Worm (Caenorhabditis elegans) whole organism, L2 larva: ENCODE measurements around the gene ZK402.1.
"Not testable (repeated sequence)": the region's sequence is repeated elsewhere in the genome, so short reads cannot be mapped to it uniquely, and the experiment has no call there.

Experiments
- C34F6.9 ChIP-seq: fragments of 150-350 bp; optimal IDR thresholded peaks from 2 replicates; lab custom pipeline; 2014; ENCODE audit warnings: missing biosample characterization, missing genetic modification characterization
- F13H6.1 ChIP-seq: sonication (generic microtip); optimal IDR thresholded peaks from 2 replicates; lab custom pipeline; 2016; ENCODE audit warnings: missing genetic modification characterization, missing compliant biosample characterization
- R02D3.7 ChIP-seq: fragments of 150-350 bp; optimal IDR thresholded peaks from 2 replicates; lab custom pipeline; 2014; ENCODE audit warnings: missing biosample characterization, missing genetic modification characterization
- Y55F3AM.14 ChIP-seq: fragments of 200-800 bp; sonication (Bioruptor generic); optimal IDR thresholded peaks from 2 replicates; lab custom pipeline; 2018; ENCODE audit warnings: mild to moderate bottlenecking, missing genetic modification characterization, missing compliant biosample characterization
- alr-1 ChIP-seq: fragments of 150-350 bp; optimal IDR thresholded peaks from 2 replicates; lab custom pipeline; 2014; ENCODE audit warnings: missing biosample characterization, missing genetic modification characterization
- aly-2 ChIP-seq: fragments of 150-350 bp; optimal IDR thresholded peaks from 2 replicates; lab custom pipeline; 2014; ENCODE audit warnings: missing biosample characterization, missing genetic modification characterization
- ama-1 ChIP-seq: fragments of 150-350 bp; optimal IDR thresholded peaks from 2 replicates; lab custom pipeline; 2018; ENCODE audit warnings: inconsistent platforms
- crh-2 ChIP-seq: sonication (generic microtip); optimal IDR thresholded peaks from 2 replicates; lab custom pipeline; 2017; ENCODE audit warnings: missing biosample characterization, missing genetic modification characterization
- egl-27 ChIP-seq: sonication (generic microtip); optimal IDR thresholded peaks from 3 replicates; lab custom pipeline; 2017; ENCODE audit warnings: missing biosample characterization, missing genetic modification reagents, missing genetic modification characterization
- elt-1 ChIP-seq: fragments of 150-350 bp; optimal IDR thresholded peaks from 2 replicates; lab custom pipeline; 2014; ENCODE audit warnings: missing biosample characterization, missing genetic modification characterization
- fos-1 ChIP-seq: fragments of 150-350 bp; optimal IDR thresholded peaks from 2 replicates; lab custom pipeline; 2014; ENCODE audit warnings: missing biosample characterization, missing genetic modification characterization
- gmeb-1 ChIP-seq: fragments of 150-350 bp; optimal IDR thresholded peaks from 2 replicates; lab custom pipeline; 2014; ENCODE audit warnings: missing biosample characterization, missing genetic modification characterization
- lin-11 ChIP-seq: fragments of 150-350 bp; sonication (generic microtip); optimal IDR thresholded peaks from 2 replicates; lab custom pipeline; 2014; ENCODE audit warnings: missing biosample characterization, missing genetic modification characterization, inconsistent platforms, mixed read lengths
- lin-39 ChIP-seq: fragments of 150-350 bp; optimal IDR thresholded peaks from 2 replicates; lab custom pipeline; 2014; ENCODE audit warnings: missing biosample characterization, missing genetic modification reagents, missing genetic modification characterization
- lsy-2 ChIP-seq, 2 experiments: fragments of 150-350 bp in 1 of 2; sonication (generic microtip) in 1 of 2; optimal IDR thresholded peaks; 2 replicates each; lab custom pipeline; 2014 to 2017; ENCODE audit warnings: missing biosample characterization in 2 of 2, missing genetic modification characterization in 2 of 2
- mab-5 ChIP-seq: fragments of 150-350 bp; optimal IDR thresholded peaks from 2 replicates; lab custom pipeline; 2014; ENCODE audit warnings: missing biosample characterization, missing genetic modification characterization
- mbf-1 ChIP-seq: sonication (generic microtip); optimal IDR thresholded peaks from 2 replicates; lab custom pipeline; 2017; ENCODE audit warnings: missing biosample characterization, missing genetic modification characterization
- mdl-1 ChIP-seq, 2 experiments: fragments of 150-350 bp in 1 of 2; sonication (generic microtip) in 1 of 2; optimal IDR thresholded peaks; 2 replicates each; lab custom pipeline; 2017; ENCODE audit warnings: missing biosample characterization in 2 of 2, missing genetic modification characterization in 2 of 2
- nhr-10 ChIP-seq: sonication (generic microtip); optimal IDR thresholded peaks from 2 replicates; lab custom pipeline; 2017; ENCODE audit warnings: missing biosample characterization, missing genetic modification characterization
- nhr-11 ChIP-seq: fragments of 150-350 bp; optimal IDR thresholded peaks from 2 replicates; lab custom pipeline; 2014; ENCODE audit warnings: missing biosample characterization, missing genetic modification characterization
- nhr-12 ChIP-seq: fragments of 150-350 bp; optimal IDR thresholded peaks from 2 replicates; lab custom pipeline; 2014; ENCODE audit warnings: missing biosample characterization, missing genetic modification characterization
- nhr-129 ChIP-seq: fragments of 150-350 bp; optimal IDR thresholded peaks from 2 replicates; lab custom pipeline; 2014; ENCODE audit warnings: missing biosample characterization, missing genetic modification characterization
- nhr-21 ChIP-seq: fragments of 150-350 bp; optimal IDR thresholded peaks from 2 replicates; lab custom pipeline; 2014; ENCODE audit warnings: missing biosample characterization, missing genetic modification characterization
- nhr-23 ChIP-seq: fragments of 150-350 bp; optimal IDR thresholded peaks from 2 replicates; lab custom pipeline; 2014; ENCODE audit warnings: missing biosample characterization, missing genetic modification reagents, missing genetic modification characterization
- nhr-237 ChIP-seq: fragments of 150-350 bp; optimal IDR thresholded peaks from 2 replicates; lab custom pipeline; 2014; ENCODE audit warnings: missing biosample characterization, missing genetic modification characterization
- nhr-25 ChIP-seq: fragments of 150-350 bp; sonication (generic microtip); optimal IDR thresholded peaks from 3 replicates; lab custom pipeline; 2014; ENCODE audit warnings: missing biosample characterization, missing genetic modification characterization
- nhr-6 ChIP-seq: fragments of 150-350 bp; optimal IDR thresholded peaks from 2 replicates; lab custom pipeline; 2014; ENCODE audit warnings: missing biosample characterization, missing genetic modification characterization
- nhr-77 ChIP-seq: fragments of 150-350 bp; optimal IDR thresholded peaks from 2 replicates; lab custom pipeline; 2014; ENCODE audit warnings: missing biosample characterization, missing genetic modification characterization
- peb-1 ChIP-seq: fragments of 150-350 bp; optimal IDR thresholded peaks from 2 replicates; lab custom pipeline; 2014; ENCODE audit warnings: missing biosample characterization, missing genetic modification characterization
- sem-4 ChIP-seq: fragments of 150-350 bp; optimal IDR thresholded peaks from 2 replicates; lab custom pipeline; 2014; ENCODE audit warnings: missing biosample characterization, missing genetic modification reagents, missing genetic modification characterization
- sma-9 ChIP-seq, 2 experiments: fragments of 150-350 bp in 1 of 2; sonication (generic microtip) in 1 of 2; optimal IDR thresholded peaks; 2 replicates each; lab custom pipeline; 2014 to 2016; ENCODE audit warnings: missing genetic modification characterization in 2 of 2, mild to moderate bottlenecking in 1 of 2, missing biosample characterization in 1 of 2, missing compliant biosample characterization in 1 of 2, missing genetic modification reagents in 1 of 2, moderate library complexity in 1 of 2
- snpc-4 ChIP-seq: fragments of 150-350 bp; optimal IDR thresholded peaks from 2 replicates; lab custom pipeline; 2014; ENCODE audit warnings: missing biosample characterization, missing genetic modification characterization
- unc-39 ChIP-seq: fragments of 150-350 bp; optimal IDR thresholded peaks from 2 replicates; lab custom pipeline; 2014; ENCODE audit warnings: missing biosample characterization, missing genetic modification characterization
- unc-62 ChIP-seq: fragments of 150-350 bp; optimal IDR thresholded peaks from 2 replicates; lab custom pipeline; 2014; ENCODE audit warnings: missing biosample characterization, missing genetic modification reagents, missing genetic modification characterization
- zag-1 ChIP-seq: fragments of 150-350 bp; optimal IDR thresholded peaks from 2 replicates; lab custom pipeline; 2014; ENCODE audit warnings: missing biosample characterization, missing genetic modification characterization
- ztf-11 ChIP-seq: sonication (generic microtip); optimal IDR thresholded peaks from 2 replicates; lab custom pipeline; 2017; ENCODE audit warnings: missing biosample characterization, missing genetic modification characterization
- ztf-4 ChIP-seq: fragments of 150-350 bp; optimal IDR thresholded peaks from 2 replicates; lab custom pipeline; 2014; ENCODE audit warnings: missing biosample characterization, missing genetic modification characterization

The ZK402.1 gene

DNA sequence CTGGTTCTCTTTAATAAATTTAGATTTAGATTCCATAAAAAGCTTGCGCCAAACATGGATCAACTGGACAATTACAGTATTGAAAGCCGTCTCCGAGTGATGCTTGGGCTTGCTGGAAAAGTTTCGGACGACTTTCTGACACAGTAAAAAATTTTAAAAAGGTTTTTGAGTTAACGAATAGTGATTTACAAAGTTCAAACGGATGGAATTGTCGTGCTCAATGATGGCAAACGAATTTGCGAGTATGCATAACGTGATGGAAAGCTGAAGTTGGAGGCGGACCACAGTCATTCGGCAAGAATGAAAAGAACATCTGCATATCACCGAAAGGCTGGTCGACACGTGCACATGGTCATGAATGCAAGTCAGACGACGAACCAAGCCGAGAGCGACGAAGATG lies at the start of gene ZK402.1:
TSS of gene ZK402.1 (plus strand) at position 301 of the 400 bp plus-strand sequence.
- TF ChIP-seq nhr-10; nhr-12 (tag; lab: Kevin White, UChicago); lin-11 (tag; lab: Kevin White, UChicago): not testable (repeated sequence)

DNA sequence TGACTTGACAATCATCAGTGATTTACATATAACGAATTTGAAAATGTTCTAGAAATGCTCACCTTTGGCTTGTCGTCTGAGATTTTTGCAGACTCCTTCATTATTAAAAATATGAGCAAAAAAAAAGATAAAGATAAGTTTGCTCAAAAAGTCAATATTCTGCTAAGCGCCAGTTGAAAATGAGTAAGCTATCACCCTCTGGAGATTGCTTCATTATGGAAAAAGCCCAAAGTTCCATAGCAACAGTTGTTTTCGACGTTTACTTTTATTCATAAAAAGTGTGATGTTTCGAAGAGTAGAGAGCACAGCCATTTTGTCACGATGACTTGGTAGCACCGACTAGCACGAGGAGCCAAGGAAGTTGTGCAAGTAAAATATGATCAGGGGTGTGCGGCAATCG lies 45.8 kb upstream of the ZK402.1 start, which contains the start of gene F56C3.3:
TSS of gene F56C3.3 (minus strand) at position 101 of the 400 bp plus-strand sequence.
- TF ChIP-seq unc-39 (tag; lab: Kevin White, UChicago) (no peak), mab-5 (tag; lab: Kevin White, UChicago) (no peak), lin-11 (tag; lab: Kevin White, UChicago) (no peak), lsy-2 (tag; optimal IDR thresholded peaks at IDR 0.05; lab: Kevin White, UChicago) (no peak), mbf-1 (tag; lab: Kevin White, UChicago) (no peak), crh-2 (tag; lab: Kevin White, UChicago) (no peak), elt-1 (tag; lab: Kevin White, UChicago) (no peak), ama-1 (lab: Kevin White, UChicago) (no peak), egl-27 (no peak), sma-9 (GFP tag; optimal IDR thresholded peaks at IDR 0.05; lab: Kevin White, UChicago) (no peak), sma-9 (tag; optimal IDR thresholded peaks at IDR 0.05; lab: Kevin White, UChicago) (no peak), aly-2 (no peak)

DNA sequence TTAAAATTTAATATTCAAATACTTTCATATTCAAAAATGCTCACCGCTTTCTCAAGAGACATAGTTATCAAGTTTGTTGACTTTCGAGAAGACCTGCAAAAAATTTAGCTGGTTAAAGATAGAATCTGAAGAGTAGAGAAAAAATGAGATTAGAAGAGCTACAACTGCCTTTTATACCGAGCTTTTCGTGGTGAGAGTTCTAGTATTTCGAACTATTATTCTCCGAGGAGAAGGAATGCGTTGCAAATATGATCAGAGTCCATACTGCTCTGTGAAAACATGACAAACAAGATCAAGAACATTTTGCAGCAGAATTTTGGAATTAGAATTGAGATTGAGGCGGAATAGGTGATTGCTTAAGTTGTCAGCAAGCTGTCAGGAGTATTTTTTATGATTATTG lies 43.4 kb upstream of the ZK402.1 start, which contains the start of gene F56C3.4:
TSS of gene F56C3.4 (minus strand) at position 101 of the 400 bp plus-strand sequence.
- no peak for TF ChIP-seq Y55F3AM.14 (GFP tag; lab: Kevin White, UChicago)
- TF ChIP-seq nhr-6, result no peak
- TF ChIP-seq ztf-11, result no peak
- no peak for TF ChIP-seq nhr-23 (tag; lab: Kevin White, UChicago)

DNA sequence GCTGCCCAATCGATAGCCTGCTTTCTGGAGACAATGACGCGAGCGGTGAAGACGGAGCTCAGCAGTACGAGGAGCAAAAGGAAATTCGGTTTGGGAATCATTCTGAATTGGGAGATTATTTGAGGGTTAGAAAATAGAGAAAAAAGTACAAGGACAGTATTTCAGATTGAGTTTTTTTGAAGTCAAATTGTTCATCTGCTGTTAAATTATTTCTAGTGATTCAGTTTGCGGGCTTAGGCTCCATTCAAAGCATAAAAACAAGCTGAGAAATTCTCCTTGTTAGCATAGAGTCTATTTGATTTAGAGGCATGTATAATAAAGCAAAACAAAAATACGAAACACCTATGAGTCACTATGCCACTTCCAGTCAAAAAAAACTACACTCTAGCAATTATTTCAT lies 36.7 kb upstream of the ZK402.1 start, which contains the start of gene dgn-2:
TSS of gene dgn-2 (minus strand) at position 101 of the 400 bp plus-strand sequence.
- TF ChIP-seq mab-5 (tag; lab: Kevin White, UChicago), result no peak

DNA sequence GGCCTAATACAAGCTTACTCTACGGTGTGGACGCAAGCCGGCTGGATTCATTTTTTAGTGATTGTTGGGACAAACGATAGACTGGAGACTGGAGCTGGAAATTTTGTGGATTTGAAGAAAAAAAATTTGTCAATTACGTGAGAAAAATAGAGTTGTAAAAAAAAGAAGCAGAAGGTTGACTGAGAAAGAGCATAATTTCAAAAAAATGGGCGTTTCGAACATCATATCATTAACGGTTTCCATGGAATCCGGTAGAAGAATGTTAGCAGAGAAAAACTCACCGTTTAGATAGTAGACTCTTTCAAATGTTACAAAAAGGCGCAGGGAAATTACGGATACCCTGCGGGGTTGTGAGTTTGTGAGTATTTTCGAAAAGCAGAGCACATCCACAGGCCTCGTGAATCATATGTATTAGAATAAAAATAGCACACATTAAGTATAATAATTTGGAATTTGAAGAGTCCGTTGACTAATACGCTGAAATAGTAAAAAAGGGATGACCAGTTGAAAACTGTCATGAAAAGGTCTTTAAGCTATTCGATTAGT lies 33.3 kb upstream of the ZK402.1 start, which contains the start of gene F56C3.7:
TSS of gene F56C3.7 (minus strand) at position 51 of the 546 bp plus-strand sequence.
- TF ChIP-seq alr-1 (tag; lab: Kevin White, UChicago) (no peak), peb-1 (no peak), nhr-11 (no peak), nhr-237 (tag; lab: Kevin White, UChicago) (no peak), nhr-23 (tag; lab: Kevin White, UChicago) (no peak), gmeb-1 (peak; percentile 4), nhr-25 (tag; lab: Kevin White, UChicago) (no peak)
- TF ChIP-seq, all 48 proteins: peak for 1

DNA sequence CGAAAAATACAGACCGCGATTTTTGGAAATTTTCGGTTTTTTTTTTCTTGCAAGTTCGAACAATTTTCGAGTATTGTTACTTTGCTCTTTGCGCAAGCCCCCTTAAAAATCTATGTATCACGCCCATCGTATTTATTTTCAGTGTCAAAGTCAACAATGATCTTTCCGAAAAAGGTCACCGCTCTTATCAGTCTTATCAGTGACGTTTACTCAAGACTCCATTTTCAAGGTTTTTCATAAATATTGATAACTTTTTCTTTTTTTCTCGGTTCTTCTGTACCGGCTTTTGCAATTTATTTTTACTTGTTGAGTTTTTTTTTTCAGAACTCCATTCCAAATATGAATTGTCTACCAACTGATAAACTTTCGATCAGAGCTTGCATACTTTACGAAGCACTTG lies 32.4 kb upstream of the ZK402.1 start, which contains the start of gene fbxa-190:
TSS of gene fbxa-190 (plus strand) at position 325 of the 400 bp plus-strand sequence.
- no peak for TF ChIP-seq nhr-25 (tag; lab: Kevin White, UChicago)
- peak; percentile 49 for TF ChIP-seq sma-9 (GFP tag; optimal IDR thresholded peaks at IDR 0.05; lab: Kevin White, UChicago)
- TF ChIP-seq sma-9 (tag; optimal IDR thresholded peaks at IDR 0.05; lab: Kevin White, UChicago), result no peak
- TF ChIP-seq fos-1 (tag; lab: Kevin White, UChicago), result peak; percentile 72

DNA sequence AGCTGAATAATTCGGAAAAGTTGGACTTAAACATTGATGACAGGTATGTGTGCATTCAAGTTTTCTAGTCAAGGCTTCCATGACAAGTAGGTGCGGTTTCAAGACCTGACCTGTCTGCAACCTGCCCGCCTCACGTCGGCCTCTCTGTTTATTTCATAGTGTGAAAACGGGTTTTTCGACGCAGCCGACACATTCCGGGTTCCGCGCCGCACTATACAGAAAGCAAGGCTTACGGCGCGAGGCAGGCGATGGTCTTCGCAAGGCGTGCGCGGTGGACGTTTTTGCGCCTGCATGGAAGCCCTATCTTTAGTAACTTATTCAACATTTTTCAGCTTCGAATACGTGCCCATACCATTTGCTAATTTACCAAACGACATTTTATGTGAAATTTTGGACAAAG lies 31.6 kb upstream of the ZK402.1 start:
- TF ChIP-seq snpc-4 (tag; lab: Kevin White, UChicago), result peak; percentile 11
- TF ChIP-seq nhr-11, result no peak
- TF ChIP-seq, all 48 proteins: peak for 1

DNA sequence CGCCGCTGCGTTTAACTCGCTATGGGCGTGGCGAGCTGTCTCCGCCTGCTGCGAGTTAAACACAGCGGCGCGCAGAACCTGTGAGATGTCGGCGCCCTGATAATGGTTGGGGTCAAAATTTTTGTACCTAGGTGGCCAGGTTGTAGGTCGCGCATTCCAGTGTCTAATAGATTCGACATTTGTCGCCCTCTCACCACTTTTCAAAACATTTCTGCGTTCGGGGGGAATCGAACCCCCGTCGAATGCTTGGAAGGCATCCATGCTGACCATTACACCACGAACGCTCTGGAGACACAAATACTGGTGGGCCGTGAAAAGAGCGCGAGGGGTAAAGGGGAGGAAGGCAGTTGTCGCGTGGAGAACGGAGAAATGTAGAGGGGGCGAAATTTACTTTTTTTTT lies 24.7 kb upstream of the ZK402.1 start:
- TF ChIP-seq F13H6.1 (tag; lab: Kevin White, UChicago) (peak; percentile 64), nhr-77 (peak; percentile 1), R02D3.7 (tag; lab: Kevin White, UChicago) (no peak), nhr-21 (tag; lab: Kevin White, UChicago) (peak; percentile 67), ama-1 (lab: Kevin White, UChicago) (no peak), mdl-1 (tag; optimal IDR thresholded peaks at IDR 0.05; lab: Kevin White, UChicago) (peak in 1 of 2 experiments; percentile 33), ztf-4 (no peak), lin-39 (tag; lab: Kevin White, UChicago) (no peak), unc-39 (tag; lab: Kevin White, UChicago) (no peak), fos-1 (tag; lab: Kevin White, UChicago) (peak; percentile 53), nhr-129 (peak; percentile 69), sem-4 (tag; lab: Kevin White, UChicago) (peak; percentile 10), snpc-4 (tag; lab: Kevin White, UChicago) (peak; percentile 43), unc-62 (GFP tag; lab: Kevin White, UChicago) (no peak), sma-9 (GFP tag; optimal IDR thresholded peaks at IDR 0.05; lab: Kevin White, UChicago) (peak; percentile 56), sma-9 (tag; optimal IDR thresholded peaks at IDR 0.05; lab: Kevin White, UChicago) (no peak), lsy-2 (tag; optimal IDR thresholded peaks at IDR 0.05; lab: Kevin White, UChicago) (peak; percentile 36 to 44), Y55F3AM.14 (GFP tag; lab: Kevin White, UChicago) (peak; percentile 45), lin-11 (tag; lab: Kevin White, UChicago) (peak; percentile 65), nhr-6 (no peak), zag-1 (tag; lab: Kevin White, UChicago) (peak; percentile 21), egl-27 (no peak), C34F6.9 (tag; lab: Kevin White, UChicago) (no peak)
